Fruit fly (Drosophila melanogaster): ENCODE data around the gene Mob2.

DNA sequence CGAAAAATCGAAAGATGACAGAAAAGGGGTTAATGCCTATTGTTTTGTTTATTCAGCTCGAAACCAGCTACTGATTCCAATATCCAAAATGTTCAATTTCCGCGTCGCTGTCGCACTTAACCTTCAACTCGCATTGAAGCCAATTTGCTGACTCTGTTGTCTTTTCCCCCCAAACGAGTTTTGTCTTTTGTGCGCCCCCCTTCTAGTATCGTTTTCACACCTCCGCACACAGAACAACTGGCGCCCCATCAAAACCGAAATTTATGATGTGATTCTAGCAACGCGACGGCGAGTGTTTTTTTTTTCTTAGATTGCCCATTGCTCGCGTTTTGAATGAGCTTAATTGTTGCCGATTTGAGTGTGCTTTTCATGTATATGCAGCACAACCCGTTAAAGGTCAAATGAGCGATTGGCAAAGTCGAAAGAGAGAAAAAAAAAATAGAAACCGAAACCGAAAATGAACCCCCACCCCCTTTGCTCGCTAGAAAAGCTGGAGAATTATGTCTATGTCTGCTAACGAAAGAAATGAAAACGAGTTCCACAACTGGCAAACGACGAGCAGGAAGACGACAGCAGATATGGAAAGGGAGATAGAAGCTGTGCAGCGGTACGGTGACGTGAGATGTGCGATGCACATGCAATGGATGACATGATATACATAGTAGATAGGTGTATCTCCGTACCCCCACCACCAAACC is 11.5 kb downstream of the Mob2 start:
- TF ChIP-seq CG32121 (GFP tag; IDR thresholded peaks at IDR 0.05) (no peak), EcR (GFP tag; optimal IDR thresholded peaks at IDR 0.05) (no peak), CG8301 (tag; optimal IDR thresholded peaks at IDR 0.05) (no peak), CG8159 (tag; optimal IDR thresholded peaks at IDR 0.05) (no peak), CG34367 (tag; optimal IDR thresholded peaks at IDR 0.05) (no peak), CG15710 (tag; optimal IDR thresholded peaks at IDR 0.05) (no peak), fd96Ca (GFP tag; IDR thresholded peaks at IDR 0.05) (no peak), Pif1B (GFP tag; optimal IDR thresholded peaks at IDR 0.05) (no peak), Ets98B (GFP tag; IDR thresholded peaks at IDR 0.05) (no peak), CG4496 (GFP tag; IDR thresholded peaks at IDR 0.05) (0 out of 3 replicates have a peak, but pooled peaks have one; percentile 10), D1 (tag; optimal IDR thresholded peaks at IDR 0.05) (no peak), gl (tag; optimal IDR thresholded peaks at IDR 0.05) (no peak)

Measured in whole organism, pupa.